Worm (Caenorhabditis elegans): ENCODE results near the gene K01B6.4.

- TF ChIP-seq fkh-6 (tag; optimal IDR thresholded peaks at IDR 0.05) (no peak), ceh-45 (GFP tag; IDR thresholded peaks at IDR 0.05) (no peak), ceh-19 (GFP tag; optimal IDR thresholded peaks at IDR 0.05) (no peak), pqm-1 (tag; optimal IDR thresholded peaks at IDR 0.05) (no peak), dve-1 (tag; optimal IDR thresholded peaks at IDR 0.05) (no peak), unc-86 (tag; optimal IDR thresholded peaks at IDR 0.05) (no peak), rnt-1 (tag; optimal IDR thresholded peaks at IDR 0.05) (no peak), pha-4 (tag; optimal IDR thresholded peaks at IDR 0.05) (no peak), K02D7.2 (tag; optimal IDR thresholded peaks at IDR 0.05) (no peak), ttx-3 (tag; optimal IDR thresholded peaks at IDR 0.05) (no peak), pha-2 (tag; optimal IDR thresholded peaks at IDR 0.05) (no peak), ama-1 (optimal IDR thresholded peaks at IDR 0.05) (no peak)
Measured at ce11 chrIII:9255801-9256200, 41.4 kb downstream of the K01B6.4 start.
